Fruit fly (Drosophila melanogaster) whole organism, embryonic: ENCODE data around the gene Atox1.

ENCODE experiments used
- Adf1 ChIP-seq: fragments of 200-800 bp; sonication (Bioruptor generic); IDR thresholded peaks from 2 replicates; pipeline ENCODE4 v1.3.6; 2022; ENCODE audit warnings: missing biosample characterization, missing genetic modification characterization
- Antp ChIP-seq: fragments of 200-800 bp; sonication (Bioruptor generic); optimal IDR thresholded peaks from 3 replicates; lab custom pipeline; 2016; ENCODE audit warnings: missing biosample characterization, missing genetic modification characterization
- Blimp-1 ChIP-seq: fragments of 200-800 bp; sonication (Bioruptor generic); optimal IDR thresholded peaks from 3 replicates; lab custom pipeline; 2018; ENCODE audit warnings: missing biosample characterization, missing genetic modification characterization, mild to moderate bottlenecking, moderate library complexity, missing genetic modification reagents
- CG1024 ChIP-seq: fragments of 200-800 bp; sonication (Bioruptor generic); IDR thresholded peaks from 2 replicates; pipeline ENCODE4 v1.3.6; 2022; ENCODE audit warnings: missing biosample characterization, missing genetic modification characterization
- CG10654 ChIP-seq: fragments of 200-800 bp; sonication (Bioruptor generic); optimal IDR thresholded peaks from 2 replicates; lab custom pipeline; 2016; ENCODE audit warnings: missing biosample characterization, missing genetic modification characterization
- CG10979 ChIP-seq: fragments of 200-800 bp; sonication (Bioruptor generic); optimal IDR thresholded peaks from 2 replicates; lab custom pipeline; 2018; ENCODE audit warnings: missing biosample characterization, mild to moderate bottlenecking, missing genetic modification characterization, moderate library complexity
- CG12219 ChIP-seq: fragments of 200-800 bp; sonication (Bioruptor generic); optimal IDR thresholded peaks from 3 replicates; lab custom pipeline; 2018; ENCODE audit warnings: missing biosample characterization, mild to moderate bottlenecking, missing genetic modification characterization
- CG13424 ChIP-seq: fragments of 200-800 bp; sonication (Bioruptor generic); optimal IDR thresholded peaks from 2 replicates; lab custom pipeline; 2019; ENCODE audit warnings: missing biosample characterization, mild to moderate bottlenecking, missing genetic modification characterization, moderate library complexity
- CG15514 ChIP-seq: fragments of 200-800 bp; sonication (Bioruptor generic); optimal IDR thresholded peaks from 3 replicates; lab custom pipeline; 2017; ENCODE audit warnings: missing biosample characterization, missing genetic modification characterization, mild to moderate bottlenecking, moderate library complexity, missing genetic modification reagents
- CG1647 ChIP-seq: fragments of 200-800 bp; sonication (Bioruptor generic); optimal IDR thresholded peaks from 3 replicates; lab custom pipeline; 2016; ENCODE audit warnings: missing biosample characterization, missing genetic modification characterization
- CG17328 ChIP-seq: fragments of 200-800 bp; sonication (Bioruptor generic); IDR thresholded peaks from 2 replicates; pipeline ENCODE4 v1.3.6; 2022; ENCODE audit warnings: missing biosample characterization, missing genetic modification characterization
- CG17385 ChIP-seq: fragments of 200-800 bp; sonication (Bioruptor generic); optimal IDR thresholded peaks from 3 replicates; lab custom pipeline; 2018; ENCODE audit warnings: missing biosample characterization, mild to moderate bottlenecking, missing genetic modification characterization
- CG17912 ChIP-seq: fragments of 200-800 bp; sonication (Bioruptor generic); optimal IDR thresholded peaks from 2 replicates; lab custom pipeline; 2018; ENCODE audit warnings: missing biosample characterization, mild to moderate bottlenecking, missing genetic modification characterization
- CG1792 ChIP-seq: fragments of 200-800 bp; sonication (Bioruptor generic); optimal IDR thresholded peaks from 2 replicates; lab custom pipeline; 2016; ENCODE audit warnings: missing biosample characterization, missing genetic modification characterization
- CG30020 ChIP-seq: fragments of 200-800 bp; optimal IDR thresholded peaks from 2 replicates; lab custom pipeline; 2019; ENCODE audit warnings: missing biosample characterization, mild to moderate bottlenecking, missing genetic modification characterization, moderate library complexity
- CG34376 ChIP-seq: fragments of 200-800 bp; sonication (Bioruptor generic); optimal IDR thresholded peaks from 2 replicates; lab custom pipeline; 2018; ENCODE audit warnings: missing biosample characterization, mild to moderate bottlenecking, missing genetic modification characterization
- CG3838 ChIP-seq: fragments of 200-800 bp; sonication (Bioruptor generic); optimal IDR thresholded peaks from 3 replicates; lab custom pipeline; 2016; ENCODE audit warnings: missing biosample characterization, missing genetic modification characterization
- CG4360 ChIP-seq: fragments of 200-800 bp; sonication (Bioruptor generic); IDR thresholded peaks from 2 replicates; pipeline ENCODE4 v1.3.6; 2022; ENCODE audit warnings: missing biosample characterization, missing genetic modification characterization
- CG4404 ChIP-seq: fragments of 200-800 bp; sonication (Bioruptor generic); IDR thresholded peaks from 2 replicates; pipeline ENCODE4 v1.3.6; 2022; ENCODE audit warnings: missing biosample characterization, missing genetic modification characterization
- CG7271 ChIP-seq: fragments of 200-800 bp; sonication (Bioruptor generic); optimal IDR thresholded peaks from 2 replicates; lab custom pipeline; 2018; ENCODE audit warnings: missing biosample characterization, mild to moderate bottlenecking, missing genetic modification characterization, moderate library complexity
- CG8478 ChIP-seq: fragments of >200 bp; optimal IDR thresholded peaks from 2 replicates; lab custom pipeline; 2018
- CTCF ChIP-seq: fragments of 200-800 bp; sonication (Bioruptor generic); optimal IDR thresholded peaks from 2 replicates; lab custom pipeline; 2017; ENCODE audit warnings: missing biosample characterization, mild to moderate bottlenecking, missing genetic modification characterization, moderate library complexity
- Dbx ChIP-seq: fragments of 200-800 bp; sonication (Bioruptor generic); IDR thresholded peaks from 3 replicates; pipeline ENCODE4 v1.3.6; 2022; ENCODE audit warnings: missing biosample characterization, missing genetic modification characterization
- Doc3 ChIP-seq: fragments of 200-800 bp; sonication (Bioruptor generic); IDR thresholded peaks from 3 replicates; pipeline ENCODE4 v1.3.6; 2022; ENCODE audit warnings: missing biosample characterization, missing genetic modification characterization; ENCODE audit not compliant: partially characterized antibody
- HHEX ChIP-seq: fragments of 200-800 bp; sonication (Bioruptor generic); optimal IDR thresholded peaks from 3 replicates; lab custom pipeline; 2017; ENCODE audit warnings: missing biosample characterization, mild to moderate bottlenecking, missing genetic modification characterization, missing genetic modification reagents
- Mrtf ChIP-seq: fragments of 200-800 bp; sonication (Bioruptor generic); IDR thresholded peaks from 3 replicates; pipeline ENCODE4 v1.3.6; 2022; ENCODE audit warnings: missing biosample characterization, missing genetic modification characterization
- NC2β ChIP-seq: fragments of 200-800 bp; sonication (Bioruptor generic); optimal IDR thresholded peaks from 2 replicates; lab custom pipeline; 2016; ENCODE audit warnings: missing biosample characterization, missing genetic modification characterization
- NK7.1 ChIP-seq: fragments of 200-800 bp; sonication (Bioruptor generic); optimal IDR thresholded peaks from 3 replicates; lab custom pipeline; 2016; ENCODE audit warnings: missing biosample characterization, missing genetic modification characterization
- Opbp ChIP-seq: fragments of 200-800 bp; sonication (Bioruptor generic); IDR thresholded peaks from 3 replicates; pipeline ENCODE4 v1.3.6; 2022; ENCODE audit warnings: missing biosample characterization, missing genetic modification characterization; ENCODE audit not compliant: partially characterized antibody
- Ravus ChIP-seq: fragments of 200-800 bp; sonication (Bioruptor generic); IDR thresholded peaks from 2 replicates; pipeline ENCODE4 v1.3.6; 2022; ENCODE audit warnings: missing biosample characterization, missing genetic modification characterization
- Sry-β ChIP-seq: fragments of 200-800 bp; sonication (Bioruptor generic); optimal IDR thresholded peaks from 2 replicates; lab custom pipeline; 2018; ENCODE audit warnings: missing biosample characterization, mild to moderate bottlenecking, missing genetic modification characterization, moderate library complexity
- amos ChIP-seq: fragments of 200-800 bp; sonication (Bioruptor generic); IDR thresholded peaks from 2 replicates; pipeline ENCODE4 v1.3.6; 2022; ENCODE audit warnings: missing biosample characterization, missing genetic modification characterization; ENCODE audit not compliant: partially characterized antibody
- ap ChIP-seq: fragments of 200-800 bp; sonication (Bioruptor generic); IDR thresholded peaks from 2 replicates; pipeline ENCODE4 v1.3.6; 2022; ENCODE audit warnings: missing biosample characterization, missing genetic modification characterization
- ash1 ChIP-seq: fragments of 200-800 bp; sonication (Bioruptor generic); optimal IDR thresholded peaks from 2 replicates; lab custom pipeline; 2018; ENCODE audit warnings: missing biosample characterization, mild to moderate bottlenecking, missing genetic modification characterization
- az2 ChIP-seq: fragments of 200-800 bp; sonication (Bioruptor generic); optimal IDR thresholded peaks from 3 replicates; lab custom pipeline; 2016; ENCODE audit warnings: missing biosample characterization, missing genetic modification characterization
- caup ChIP-seq: fragments of 200-800 bp; sonication (Bioruptor generic); optimal IDR thresholded peaks from 3 replicates; lab custom pipeline; 2017; ENCODE audit warnings: missing biosample characterization, mild to moderate bottlenecking, missing genetic modification characterization, moderate library complexity; ENCODE audit not compliant: severe bottlenecking
- da ChIP-seq: fragments of 200-800 bp; sonication (Bioruptor generic); optimal IDR thresholded peaks from 2 replicates; lab custom pipeline; 2016; ENCODE audit warnings: missing biosample characterization, missing genetic modification characterization
- dimm ChIP-seq: fragments of 200-800 bp; sonication (Bioruptor generic); IDR thresholded peaks from 2 replicates; pipeline ENCODE4 v1.3.6; 2022; ENCODE audit warnings: missing biosample characterization, missing genetic modification characterization
- gem ChIP-seq: fragments of 200-800 bp; sonication (Bioruptor generic); optimal IDR thresholded peaks from 2 replicates; lab custom pipeline; 2019; ENCODE audit warnings: missing biosample characterization, mild to moderate bottlenecking, missing genetic modification characterization, moderate library complexity
- ham ChIP-seq: fragments of 200-800 bp; sonication (Bioruptor generic); IDR thresholded peaks from 2 replicates; pipeline ENCODE4 v1.3.6; 2022; ENCODE audit warnings: missing biosample characterization, missing genetic modification characterization
- her ChIP-seq: fragments of 200-800 bp; sonication (Bioruptor generic); optimal IDR thresholded peaks from 2 replicates; lab custom pipeline; 2016; ENCODE audit warnings: missing biosample characterization, missing genetic modification characterization
- kah ChIP-seq: fragments of 200-800 bp; sonication (Bioruptor generic); optimal IDR thresholded peaks from 2 replicates; lab custom pipeline; 2018; ENCODE audit warnings: missing biosample characterization, mild to moderate bottlenecking, missing genetic modification characterization
- maf-S ChIP-seq: fragments of 200-800 bp; sonication (Bioruptor generic); optimal IDR thresholded peaks from 2 replicates; lab custom pipeline; 2016; ENCODE audit warnings: missing biosample characterization, missing genetic modification characterization
- pum ChIP-seq: fragments of 200-800 bp; sonication (Bioruptor generic); optimal IDR thresholded peaks from 2 replicates; lab custom pipeline; 2016; ENCODE audit warnings: missing biosample characterization, missing genetic modification characterization
- row ChIP-seq: fragments of 200-800 bp; sonication (Bioruptor generic); IDR thresholded peaks from 3 replicates; pipeline ENCODE4 v1.3.6; 2022; ENCODE audit warnings: missing biosample characterization, missing genetic modification characterization
- run ChIP-seq: fragments of 200-800 bp; sonication (Bioruptor generic); optimal IDR thresholded peaks from 3 replicates; lab custom pipeline; 2018; ENCODE audit warnings: missing biosample characterization, mild to moderate bottlenecking, missing genetic modification characterization
- sisA ChIP-seq: fragments of 200-800 bp; sonication (Bioruptor generic); IDR thresholded peaks from 2 replicates; pipeline ENCODE4 v1.3.6; 2022; ENCODE audit warnings: missing biosample characterization, missing genetic modification characterization
- stwl ChIP-seq: fragments of 200-800 bp; sonication (Bioruptor generic); optimal IDR thresholded peaks from 3 replicates; lab custom pipeline; 2018; ENCODE audit warnings: missing biosample characterization, mild to moderate bottlenecking, missing genetic modification characterization, moderate library complexity
- tio ChIP-seq: fragments of 200-800 bp; sonication (Bioruptor generic); optimal IDR thresholded peaks from 2 replicates; lab custom pipeline; 2017; ENCODE audit warnings: missing biosample characterization, missing genetic modification characterization, inconsistent platforms
- vvl ChIP-seq: fragments of 200-800 bp; sonication (Bioruptor generic); IDR thresholded peaks from 2 replicates; pipeline ENCODE4 v1.3.6; 2022; ENCODE audit warnings: missing biosample characterization, missing genetic modification characterization
- zf30C ChIP-seq: fragments of 200-800 bp; sonication (Bioruptor generic); optimal IDR thresholded peaks from 3 replicates; lab custom pipeline; 2018; ENCODE audit warnings: missing biosample characterization, mild to moderate bottlenecking, missing genetic modification characterization

Atox1 gene

DNA sequence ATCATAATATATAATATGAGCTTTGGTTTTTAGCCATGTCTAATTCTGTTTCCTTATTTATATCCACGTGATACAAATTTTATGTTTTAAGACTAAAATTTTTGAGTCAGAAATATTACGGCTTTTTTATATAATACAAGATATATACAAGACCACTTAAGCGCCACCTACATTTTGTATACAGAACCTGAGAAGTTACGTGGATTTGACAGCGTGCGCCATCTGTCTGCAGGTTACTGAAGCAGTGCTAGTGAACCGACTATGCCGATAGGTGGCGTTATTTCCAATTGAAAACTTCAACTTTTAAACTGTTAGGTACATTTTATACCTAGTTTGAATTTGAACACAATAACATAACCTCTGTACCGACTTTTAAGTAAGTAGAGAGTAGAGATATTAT, 12.0 kb downstream of the Atox1 start (continued):
- TF ChIP-seq dimm (GFP tag; lab: Robert Waterston, UW) (no peak), stwl (tag; lab: Kevin White, UChicago) (peak; percentile 68), CG7271 (no peak), Dbx (GFP tag; lab: Robert Waterston, UW) (peak; percentile 81), CG13424 (tag; lab: Kevin White, UChicago) (peak; percentile 68), NK7.1 (GFP tag; lab: Kevin White, UChicago) (peak; percentile 34), Ravus (GFP tag; lab: Robert Waterston, UW) (no peak), CG15514 (GFP tag; lab: Kevin White, UChicago) (peak; percentile 38), CG4404 (no peak), CG8478 (lab: Kevin White, UChicago) (peak; percentile 31), ham (no peak), CG1024 (GFP tag; lab: Robert Waterston, UW) (0 out of 2 replicates have a peak, but pooled peaks have one; percentile 24), CG30020 (no peak), Adf1 (GFP tag; lab: Robert Waterston, UW) (no peak), sisA (GFP tag; lab: Robert Waterston, UW) (peak; percentile 81), Opbp (GFP tag; lab: Robert Waterston, UW) (peak; percentile 35; the same call in 1 of the 3 replicates), kah (GFP tag; lab: Kevin White, UChicago) (no peak), CG17328 (GFP tag; lab: Robert Waterston, UW) (peak; percentile 69), Blimp-1 (GFP tag; lab: Kevin White, UChicago) (peak; percentile 50), CG34376 (GFP tag; lab: Kevin White, UChicago) (no peak), CTCF (GFP tag; lab: Kevin White, UChicago) (peak; percentile 100), run (tag; lab: Kevin White, UChicago) (no peak), NC2β (peak; percentile 71), CG1647 (GFP tag; lab: Kevin White, UChicago) (peak; percentile 54), CG10654 (GFP tag; lab: Kevin White, UChicago) (peak; percentile 72), caup (GFP tag; lab: Kevin White, UChicago) (peak; percentile 59), CG1792 (peak; percentile 45), gem (tag; lab: Kevin White, UChicago) (peak; percentile 76), tio (GFP tag; lab: Kevin White, UChicago) (peak; percentile 36), CG3838 (GFP tag; lab: Kevin White, UChicago) (peak; percentile 23), vvl (peak; percentile 74), ash1 (no peak), CG12219 (peak; percentile 10), zf30C (GFP tag; lab: Kevin White, UChicago) (no peak), da (GFP tag; lab: Kevin White, UChicago) (peak; percentile 36), her (GFP tag; lab: Kevin White, UChicago) (peak; percentile 53), az2 (GFP tag; lab: Kevin White, UChicago) (peak; percentile 83), CG17385 (GFP tag; lab: Kevin White, UChicago) (peak; percentile 15), Doc3 (GFP tag; lab: Robert Waterston, UW) (no peak), row (peak; percentile 64), pum (GFP tag; lab: Kevin White, UChicago) (peak; percentile 78), Sry-β (no peak), ap (peak; percentile 15; the same call in 1 of the 2 replicates), CG10979 (peak; percentile 100), Mrtf (GFP tag; lab: Robert Waterston, UW) (peak; percentile 75), CG4360 (GFP tag; lab: Robert Waterston, UW) (no peak), Antp (GFP tag; lab: Kevin White, UChicago) (peak; percentile 75), HHEX (no peak), amos (GFP tag; lab: Robert Waterston, UW) (peak; percentile 66), maf-S (GFP tag; lab: Kevin White, UChicago) (peak; percentile 30), CG17912 (GFP tag; lab: Kevin White, UChicago) (peak; percentile 50)
- TF ChIP-seq, all 482 proteins: peak for 282
